Fruit fly (Drosophila melanogaster) whole organism: ENCODE measurements around the gene CLIP-190.

Experiments used
- CG8478 ChIP-seq: fragments of >200 bp; optimal IDR thresholded peaks from 2 replicates; lab custom pipeline; 2018; ENCODE audit warnings: inconsistent platforms
- Dll ChIP-seq: fragments of >200 bp; optimal IDR thresholded peaks from 2 replicates; lab custom pipeline; 2017
- EcR ChIP-seq, 2 experiments: fragments of >200 bp; optimal IDR thresholded peaks; 2 replicates each; lab custom pipeline; 2017; ENCODE audit warnings: missing biosample characterization in 2 of 2, missing genetic modification characterization in 2 of 2, missing genetic modification reagents in 2 of 2
- pan ChIP-seq: fragments of >200 bp; optimal IDR thresholded peaks from 2 replicates; lab custom pipeline; 2017
- psq ChIP-seq: fragments of >200 bp; optimal IDR thresholded peaks from 2 replicates; lab custom pipeline; 2017
- usp ChIP-seq: fragments of >200 bp; optimal IDR thresholded peaks from 2 replicates; lab custom pipeline; 2017; ENCODE audit warnings: missing biosample characterization, missing genetic modification characterization, mixed read lengths

DNA sequence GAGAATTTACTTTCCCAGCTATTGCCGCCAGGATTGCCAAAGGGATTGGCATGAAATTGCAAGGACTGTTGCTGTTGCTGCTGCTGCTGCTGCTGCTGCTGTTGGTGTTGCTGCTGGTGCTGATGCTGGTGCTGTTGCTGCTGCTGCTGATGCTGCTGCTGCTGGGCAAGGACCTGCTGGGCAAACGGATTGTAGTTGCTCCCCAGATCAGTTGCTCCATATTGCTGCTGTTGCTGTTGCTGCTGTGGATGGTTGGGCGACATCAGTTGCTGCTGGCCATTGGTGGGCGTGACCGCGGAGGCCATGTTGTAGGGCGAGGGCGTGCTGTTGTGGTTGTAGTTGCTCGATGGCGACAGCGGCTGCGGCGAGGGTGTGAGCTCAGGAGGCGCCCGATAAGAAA, 53.1 kb downstream of the CLIP-190 start:
- TF ChIP-seq CG8478 (lab: Kevin White, UChicago) (no peak), usp (no peak), Dll (lab: Kevin White, UChicago) (no peak), psq (no peak), EcR (GFP tag; optimal IDR thresholded peaks at IDR 0.05; lab: Kevin White, UChicago) (no peak), pan (lab: Kevin White, UChicago) (no peak)
